Worm (Caenorhabditis elegans): ENCODE data around the gene ZC504.1.

DNA sequence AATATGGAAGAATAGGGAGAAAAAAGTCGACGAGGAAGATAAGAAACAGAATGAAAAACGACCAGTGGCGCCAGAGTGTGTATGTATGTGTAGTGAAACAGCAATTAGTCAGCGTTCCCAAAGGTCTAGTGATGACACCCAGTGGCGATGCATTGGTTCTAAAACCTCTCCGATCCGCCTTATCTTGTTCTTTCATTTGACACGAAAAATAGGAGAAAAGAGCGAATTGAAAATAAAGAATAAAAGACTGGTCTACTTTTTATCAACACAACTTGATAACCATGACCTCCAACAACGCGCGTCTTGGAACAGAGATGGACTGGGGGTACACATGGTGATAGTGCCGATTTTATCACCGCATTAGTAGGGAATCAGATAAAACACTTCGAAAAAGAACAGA lies 23.9 kb downstream of the ZC504.1 start:
- TF ChIP-seq B0336.3 (GFP tag; IDR thresholded peaks at IDR 0.05) = no peak
- TF ChIP-seq D2030.7 (GFP tag; IDR thresholded peaks at IDR 0.05) = no peak
- no peak for TF ChIP-seq hmg-1.2 (GFP tag; IDR thresholded peaks at IDR 0.05)
- TF ChIP-seq dpl-1 (GFP tag; optimal IDR thresholded peaks at IDR 0.05) = no peak
- TF ChIP-seq nfya-1 (tag; optimal IDR thresholded peaks at IDR 0.05; ENCODE audit: borderline replicate concordance, insufficient read depth) = no peak
- TF ChIP-seq T07F8.4 (tag; optimal IDR thresholded peaks at IDR 0.05) = no peak
- no peak for TF ChIP-seq madf-3 (GFP tag; IDR thresholded peaks at IDR 0.05)

Data from whole organism, young adult.